Worm (Caenorhabditis elegans): ENCODE measurements around the gene rps-16.
A peak's percentile ranks its signal among the peaks of the same experiment; 100 is the strongest.

ce11 chrV:14990843-14991242 is 9.5 kb downstream of the rps-16 start, which contains the start of the genes cdt-2 and T01C3.2:
- TF ChIP-seq zag-1 (tag; optimal IDR thresholded peaks at IDR 0.05) (no peak), nhr-23 (tag; optimal IDR thresholded peaks at IDR 0.05) (peak; percentile 10), pha-4 (tag; optimal IDR thresholded peaks at IDR 0.05) (peak; percentile 71), nhr-77 (tag; optimal IDR thresholded peaks at IDR 0.05) (no peak), R02D3.7 (tag; optimal IDR thresholded peaks at IDR 0.05) (peak; percentile 91), egl-27 (tag; optimal IDR thresholded peaks at IDR 0.05) (no peak), nfya-1 (tag; optimal IDR thresholded peaks at IDR 0.05; ENCODE audit: insufficient read depth) (no peak), elt-1 (tag; optimal IDR thresholded peaks at IDR 0.05) (no peak), nhr-11 (tag; optimal IDR thresholded peaks at IDR 0.05) (no peak), sea-2 (GFP tag; optimal IDR thresholded peaks at IDR 0.05) (no peak), unc-62 (GFP tag; optimal IDR thresholded peaks at IDR 0.05) (no peak)

All from whole organism, L3 larva.